Worm (Caenorhabditis elegans) whole organism, L3 larva: ENCODE data around the gene Y49F6A.11.
A peak's percentile ranks its signal among the peaks of the same experiment; 100 is the strongest.

Experiments used
- R02D3.7 ChIP-seq: fragments of 150-350 bp; optimal IDR thresholded peaks from 2 replicates; lab custom pipeline; 2014; ENCODE audit warnings: missing biosample characterization, missing genetic modification characterization
- ZK546.5 ChIP-seq: sonication (generic microtip); optimal IDR thresholded peaks from 2 replicates; lab custom pipeline; 2017; ENCODE audit warnings: missing biosample characterization, missing genetic modification characterization
- ceh-16 ChIP-seq: sonication (generic microtip); optimal IDR thresholded peaks from 2 replicates; lab custom pipeline; 2017; ENCODE audit warnings: missing biosample characterization, missing genetic modification characterization
- ceh-28 ChIP-seq: fragments of 150-350 bp; optimal IDR thresholded peaks from 2 replicates; lab custom pipeline; 2014; ENCODE audit warnings: missing biosample characterization, missing genetic modification reagents, missing genetic modification characterization
- ceh-82 ChIP-seq: fragments of 150-350 bp; optimal IDR thresholded peaks from 2 replicates; lab custom pipeline; 2014; ENCODE audit warnings: missing biosample characterization, missing genetic modification characterization
- ceh-9 ChIP-seq: sonication (generic microtip); optimal IDR thresholded peaks from 2 replicates; lab custom pipeline; 2018; ENCODE audit warnings: missing biosample characterization, missing genetic modification characterization
- daf-12 ChIP-seq: fragments of 150-350 bp; optimal IDR thresholded peaks from 2 replicates; lab custom pipeline; 2014; ENCODE audit warnings: missing biosample characterization, missing genetic modification reagents, missing genetic modification characterization
- egl-27 ChIP-seq: sonication (generic microtip); optimal IDR thresholded peaks from 4 replicates; lab custom pipeline; 2017; ENCODE audit warnings: missing biosample characterization, missing genetic modification reagents, missing genetic modification characterization
- elt-1 ChIP-seq: fragments of 150-350 bp; optimal IDR thresholded peaks from 2 replicates; lab custom pipeline; 2014; ENCODE audit warnings: missing biosample characterization, missing genetic modification characterization
- elt-2 ChIP-seq: sonication (generic microtip); optimal IDR thresholded peaks from 2 replicates; lab custom pipeline; 2016; ENCODE audit warnings: missing genetic modification reagents, mild to moderate bottlenecking, missing genetic modification characterization, missing compliant biosample characterization
- elt-3 ChIP-seq, 3 experiments: fragments of 150-350 bp in 1 of 3; sonication (generic microtip) in 2 of 3; optimal IDR thresholded peaks; 2 replicates in 2 of 3; 4 replicates in 1 of 3; lab custom pipeline; 2014 to 2017; ENCODE audit warnings: missing biosample characterization in 3 of 3, missing genetic modification characterization in 3 of 3
- hmg-11 ChIP-seq: sonication (generic microtip); optimal IDR thresholded peaks from 2 replicates; lab custom pipeline; 2016; ENCODE audit warnings: missing genetic modification characterization, missing compliant biosample characterization
- jun-1 ChIP-seq: fragments of 150-350 bp; optimal IDR thresholded peaks from 2 replicates; lab custom pipeline; 2014; ENCODE audit warnings: missing biosample characterization, missing genetic modification reagents, missing genetic modification characterization
- lin-15B ChIP-seq: fragments of 150-350 bp; optimal IDR thresholded peaks from 2 replicates; lab custom pipeline; 2014; ENCODE audit warnings: missing biosample characterization, missing genetic modification characterization
- lin-39 ChIP-seq: fragments of 150-350 bp; optimal IDR thresholded peaks from 2 replicates; lab custom pipeline; 2018; ENCODE audit warnings: missing biosample characterization, missing genetic modification reagents, missing genetic modification characterization
- lsy-12 ChIP-seq: sonication (generic microtip); optimal IDR thresholded peaks from 2 replicates; lab custom pipeline; 2016; ENCODE audit warnings: mild to moderate bottlenecking, missing genetic modification characterization, missing compliant biosample characterization
- mdl-1 ChIP-seq: fragments of 150-350 bp; optimal IDR thresholded peaks from 2 replicates; lab custom pipeline; 2014; ENCODE audit warnings: missing biosample characterization, missing genetic modification characterization
- nfya-1 ChIP-seq: sonication (generic microtip); optimal IDR thresholded peaks from 2 replicates; lab custom pipeline; 2017; ENCODE audit warnings: missing genetic modification characterization, mild to moderate bottlenecking, missing compliant biosample characterization, antibody characterized with exemption, moderate library complexity; ENCODE audit not compliant: insufficient read depth
- nhr-12 ChIP-seq: fragments of 150-350 bp; optimal IDR thresholded peaks from 2 replicates; lab custom pipeline; 2014; ENCODE audit warnings: missing biosample characterization, missing genetic modification characterization
- nhr-23 ChIP-seq: fragments of 150-350 bp; optimal IDR thresholded peaks from 2 replicates; lab custom pipeline; 2014; ENCODE audit warnings: missing biosample characterization, missing genetic modification reagents, missing genetic modification characterization
- nhr-237 ChIP-seq: fragments of 150-350 bp; optimal IDR thresholded peaks from 2 replicates; lab custom pipeline; 2014; ENCODE audit warnings: missing biosample characterization, missing genetic modification characterization
- nhr-25 ChIP-seq: sonication (generic microtip); optimal IDR thresholded peaks from 2 replicates; lab custom pipeline; 2017; ENCODE audit warnings: missing biosample characterization, missing genetic modification characterization
- nhr-28 ChIP-seq: fragments of 150-350 bp; optimal IDR thresholded peaks from 2 replicates; lab custom pipeline; 2014; ENCODE audit warnings: missing biosample characterization, missing genetic modification characterization
- nhr-43 ChIP-seq: sonication (generic microtip); optimal IDR thresholded peaks from 2 replicates; lab custom pipeline; 2016; ENCODE audit warnings: mild to moderate bottlenecking, missing genetic modification characterization, missing compliant biosample characterization; ENCODE audit not compliant: poor library complexity, severe bottlenecking
- nhr-67 ChIP-seq: fragments of 150-350 bp; optimal IDR thresholded peaks from 2 replicates; lab custom pipeline; 2014; ENCODE audit warnings: missing biosample characterization, missing genetic modification characterization
- pha-4 ChIP-seq: fragments of 150-350 bp; optimal IDR thresholded peaks from 2 replicates; lab custom pipeline; 2014; ENCODE audit warnings: missing biosample characterization, missing genetic modification reagents, missing genetic modification characterization
- pqm-1 ChIP-seq: fragments of 150-350 bp; optimal IDR thresholded peaks from 2 replicates; lab custom pipeline; 2017; ENCODE audit warnings: missing biosample characterization, missing genetic modification characterization, inconsistent platforms
- sea-2 ChIP-seq: fragments of 150-350 bp; sonication (generic microtip); optimal IDR thresholded peaks from 4 replicates; lab custom pipeline; 2014; ENCODE audit warnings: missing biosample characterization, missing genetic modification reagents, missing genetic modification characterization
- skn-1 ChIP-seq: fragments of 150-350 bp; optimal IDR thresholded peaks from 2 replicates; lab custom pipeline; 2014; ENCODE audit warnings: missing biosample characterization, missing genetic modification characterization
- tbx-2 ChIP-seq: sonication (generic microtip); optimal IDR thresholded peaks from 2 replicates; lab custom pipeline; 2016; ENCODE audit warnings: mild to moderate bottlenecking, missing genetic modification characterization, missing compliant biosample characterization
- unc-62 ChIP-seq: fragments of 150-350 bp; sonication (generic microtip); optimal IDR thresholded peaks from 4 replicates; lab custom pipeline; 2014; ENCODE audit warnings: missing biosample characterization, missing genetic modification reagents, missing genetic modification characterization
- zag-1 ChIP-seq: fragments of 150-350 bp; optimal IDR thresholded peaks from 2 replicates; lab custom pipeline; 2014; ENCODE audit warnings: missing biosample characterization, missing genetic modification characterization
- ztf-11 ChIP-seq: fragments of 150-350 bp; optimal IDR thresholded peaks from 2 replicates; lab custom pipeline; 2014; ENCODE audit warnings: missing biosample characterization, missing genetic modification characterization
- ztf-4 ChIP-seq: fragments of 150-350 bp; optimal IDR thresholded peaks from 2 replicates; lab custom pipeline; 2014; ENCODE audit warnings: missing biosample characterization, missing genetic modification characterization

Gene Y49F6A.11

ce11 chrII:3616615-3617014 is 18.0 kb upstream of the Y49F6A.11 start:
- TF ChIP-seq nfya-1 (tag; lab: Kevin White, UChicago) = peak; percentile 98
- no peak for TF ChIP-seq zag-1 (tag; lab: Kevin White, UChicago)

- TF ChIP-seq nhr-43 (tag; lab: Kevin White, UChicago) (no peak), unc-62 (GFP tag; lab: Kevin White, UChicago) (no peak), nhr-67 (tag; lab: Kevin White, UChicago) (no peak), ceh-28 (tag; lab: Kevin White, UChicago) (no peak), pqm-1 (tag; lab: Kevin White, UChicago) (no peak), ceh-9 (no peak), lsy-12 (tag; lab: Kevin White, UChicago) (no peak), hmg-11 (tag; lab: Kevin White, UChicago) (no peak), nhr-28 (tag; lab: Kevin White, UChicago) (no peak), mdl-1 (no peak), jun-1 (tag; lab: Kevin White, UChicago) (no peak), lin-39 (tag; lab: Kevin White, UChicago) (no peak), ceh-82 (tag; lab: Kevin White, UChicago) (no peak), ceh-16 (tag; lab: Kevin White, UChicago) (no peak), nhr-25 (tag; lab: Kevin White, UChicago) (no peak), nhr-237 (tag; lab: Kevin White, UChicago) (no peak), nhr-12 (tag; lab: Kevin White, UChicago) (no peak), zag-1 (tag; lab: Kevin White, UChicago) (no peak), elt-2 (tag; lab: Kevin White, UChicago) (no peak), ztf-4 (tag; lab: Kevin White, UChicago) (no peak)
Measured at ce11 chrII:3609764-3610163, 11.1 kb upstream of the Y49F6A.11 start, which contains the start of gene Y49F6A.5. Gene Y49F6A.5, minus strand, starts transcription at chrII:3609864.

ce11 chrII:3604578-3604977 is 6.0 kb upstream of the Y49F6A.11 start:
- no peak for TF ChIP-seq ceh-28 (tag; lab: Kevin White, UChicago)
- TF ChIP-seq ztf-4 (tag; lab: Kevin White, UChicago) = no peak
- TF ChIP-seq nhr-28 (tag; lab: Kevin White, UChicago) = no peak
- TF ChIP-seq sea-2 (GFP tag; lab: Kevin White, UChicago) = no peak
- no peak for TF ChIP-seq elt-1 (tag; lab: Kevin White, UChicago)
- no peak for TF ChIP-seq ZK546.5
- no peak for TF ChIP-seq nhr-25 (tag; lab: Kevin White, UChicago)
- TF ChIP-seq R02D3.7 (tag; lab: Kevin White, UChicago) = no peak
- TF ChIP-seq nhr-12 (tag; lab: Kevin White, UChicago) = no peak
- no peak for TF ChIP-seq lin-39 (tag; lab: Kevin White, UChicago)
- no peak for TF ChIP-seq elt-3 (tag; optimal IDR thresholded peaks at IDR 0.05; lab: Kevin White, UChicago)
- TF ChIP-seq nhr-23 (tag; lab: Kevin White, UChicago) = no peak
- no peak for TF ChIP-seq skn-1 (tag; lab: Kevin White, UChicago)
- TF ChIP-seq lin-15B (tag; lab: Kevin White, UChicago) = no peak
- TF ChIP-seq daf-12 (tag; lab: Kevin White, UChicago) = no peak
- TF ChIP-seq egl-27 (tag; lab: Kevin White, UChicago) = no peak
- TF ChIP-seq ceh-82 (tag; lab: Kevin White, UChicago) = no peak
- no peak for TF ChIP-seq hmg-11 (tag; lab: Kevin White, UChicago)

ce11 chrII:3595339-3595738 is 3.3 kb downstream of the Y49F6A.11 start, which contains the start of gene Y49F6A.12:
Gene Y49F6A.12, plus strand, starts transcription at chrII:3595639.
- TF ChIP-seq lsy-12 (tag; lab: Kevin White, UChicago) (no peak), elt-3 (tag; optimal IDR thresholded peaks at IDR 0.05; lab: Kevin White, UChicago) (no peak), nhr-67 (tag; lab: Kevin White, UChicago) (no peak), daf-12 (tag; lab: Kevin White, UChicago) (no peak)

ce11 chrII:3583402-3583801 is 15.2 kb downstream of the Y49F6A.11 start, which contains the start of gene srh-60:
Gene srh-60, plus strand, starts transcription at chrII:3583702.
- TF ChIP-seq tbx-2 (no peak), pha-4 (tag; lab: Kevin White, UChicago) (no peak), ztf-11 (tag; lab: Kevin White, UChicago) (no peak)
